Fruit fly (Drosophila melanogaster) whole organism, prepupa: ENCODE measurements around the gene Ir94e.

Source experiments
- CG1621 ChIP-seq: fragments of 200-800 bp; sonication (Bioruptor generic); optimal IDR thresholded peaks from 3 replicates; lab custom pipeline; 2018; ENCODE audit warnings: missing biosample characterization, mild to moderate bottlenecking, missing genetic modification characterization
- CG32006 ChIP-seq: fragments of 200-800 bp; sonication (Bioruptor generic); optimal IDR thresholded peaks from 3 replicates; lab custom pipeline; 2017; ENCODE audit warnings: missing biosample characterization, mild to moderate bottlenecking, missing genetic modification characterization
- CG3919 ChIP-seq: fragments of 200-800 bp; sonication (Bioruptor generic); optimal IDR thresholded peaks from 3 replicates; lab custom pipeline; 2016; ENCODE audit warnings: missing biosample characterization, missing genetic modification characterization
- CG6854 ChIP-seq: fragments of 200-800 bp; sonication (Bioruptor generic); optimal IDR thresholded peaks from 2 replicates; lab custom pipeline; 2017; ENCODE audit warnings: missing biosample characterization, mild to moderate bottlenecking, missing genetic modification characterization
- CG8632 ChIP-seq: fragments of 200-800 bp; sonication (Bioruptor generic); optimal IDR thresholded peaks from 3 replicates; lab custom pipeline; 2016; ENCODE audit warnings: missing biosample characterization, missing genetic modification characterization
- CG9139 ChIP-seq: fragments of 200-800 bp; sonication (Bioruptor generic); optimal IDR thresholded peaks from 3 replicates; lab custom pipeline; 2017; ENCODE audit warnings: missing biosample characterization, mild to moderate bottlenecking, missing genetic modification characterization
- Sox15 ChIP-seq: fragments of 200-800 bp; sonication (Bioruptor generic); optimal IDR thresholded peaks from 3 replicates; lab custom pipeline; 2016; ENCODE audit warnings: missing biosample characterization, missing genetic modification characterization
- eg ChIP-seq: fragments of 200-800 bp; sonication (Bioruptor generic); IDR thresholded peaks from 3 replicates; pipeline ENCODE4 v1.3.6; 2022; ENCODE audit warnings: missing biosample characterization, missing genetic modification characterization
- spab ChIP-seq: fragments of 200-800 bp; sonication (Bioruptor generic); optimal IDR thresholded peaks from 2 replicates; lab custom pipeline; 2017; ENCODE audit warnings: missing biosample characterization, mild to moderate bottlenecking, missing genetic modification characterization, missing genetic modification reagents

DNA sequence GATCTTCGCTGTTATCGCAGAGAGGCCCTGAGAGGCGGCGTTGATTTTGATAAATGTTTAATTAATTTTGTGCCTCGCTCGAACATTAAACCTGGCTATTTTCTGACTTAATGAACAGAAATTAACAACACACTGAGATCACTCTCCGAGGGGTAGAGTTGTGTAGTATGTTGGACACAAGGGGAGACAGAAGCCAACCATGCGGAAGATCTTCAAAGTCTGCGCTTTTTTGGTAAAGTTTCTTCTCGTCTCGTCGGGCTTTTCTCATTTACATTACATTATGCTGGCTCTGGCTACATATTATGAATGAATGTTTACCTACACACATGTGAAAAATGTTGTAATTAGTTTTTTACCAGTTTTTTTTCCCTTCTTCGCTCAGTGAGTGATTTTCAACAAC is 20.6 kb downstream of the Ir94e start, which contains the start of gene CG43694:
- TF ChIP-seq CG9139 (GFP tag; lab: Kevin White, UChicago) (no peak), CG1621 (no peak), Sox15 (GFP tag; lab: Kevin White, UChicago) (no peak), spab (GFP tag; lab: Kevin White, UChicago) (no peak), CG3919 (no peak), eg (GFP tag; lab: Robert Waterston, UW) (no peak), CG8632 (GFP tag; lab: Kevin White, UChicago) (no peak), CG32006 (GFP tag; lab: Kevin White, UChicago) (no peak), CG6854 (GFP tag; lab: Kevin White, UChicago) (no peak)
